Worm (Caenorhabditis elegans) whole organism, L1 larva: ENCODE data around the gene F49F1.11.

Experiments used
- ama-1 ChIP-seq: fragments of 150-350 bp; optimal IDR thresholded peaks from 2 replicates; lab custom pipeline; 2014
- ces-1 ChIP-seq: fragments of 150-350 bp; optimal IDR thresholded peaks from 2 replicates; lab custom pipeline; 2014; ENCODE audit warnings: missing biosample characterization, missing genetic modification reagents, missing genetic modification characterization
- egl-27 ChIP-seq, 2 experiments: fragments of 150-350 bp in 1 of 2; sonication (generic microtip); optimal IDR thresholded peaks; 3 replicates each; lab custom pipeline; 2017 to 2018; ENCODE audit warnings: missing biosample characterization in 2 of 2, missing genetic modification characterization in 2 of 2, missing genetic modification reagents in 2 of 2
- elt-3 ChIP-seq, 6 experiments: fragments of 150-350 bp in 1 of 6; sonication (generic microtip); optimal IDR thresholded peaks; 2 replicates each; lab custom pipeline; 2017 to 2018; ENCODE audit warnings: missing biosample characterization in 6 of 6, missing genetic modification characterization in 6 of 6, inconsistent platforms in 1 of 6
- fkh-8 ChIP-seq: sonication (generic microtip); optimal IDR thresholded peaks from 2 replicates; lab custom pipeline; 2016; ENCODE audit warnings: mild to moderate bottlenecking, missing genetic modification characterization, missing compliant biosample characterization
- lin-14 ChIP-seq: fragments of 200-800 bp; sonication (Bioruptor generic); optimal IDR thresholded peaks from 2 replicates; lab custom pipeline; 2018; ENCODE audit warnings: mild to moderate bottlenecking, missing genetic modification characterization, moderate library complexity, missing compliant biosample characterization
- nhr-28 ChIP-seq: fragments of 150-350 bp; optimal IDR thresholded peaks from 2 replicates; lab custom pipeline; 2014; ENCODE audit warnings: missing biosample characterization, missing genetic modification characterization
- pax-3 ChIP-seq: fragments of 200-800 bp; sonication (Bioruptor generic); optimal IDR thresholded peaks from 2 replicates; lab custom pipeline; 2018; ENCODE audit warnings: mild to moderate bottlenecking, missing genetic modification characterization, moderate library complexity, missing compliant biosample characterization
- snpc-4 ChIP-seq: fragments of 150-350 bp; optimal IDR thresholded peaks from 2 replicates; lab custom pipeline; 2014; ENCODE audit warnings: missing biosample characterization, missing genetic modification characterization
- unc-30 ChIP-seq: sonication (generic microtip); optimal IDR thresholded peaks from 2 replicates; lab custom pipeline; 2017; ENCODE audit warnings: missing biosample characterization, missing genetic modification characterization
- unc-62 ChIP-seq: fragments of 150-350 bp; optimal IDR thresholded peaks from 2 replicates; lab custom pipeline; 2014; ENCODE audit warnings: missing biosample characterization, missing genetic modification reagents, missing genetic modification characterization

- TF ChIP-seq nhr-28 (tag; lab: Kevin White, UChicago) (no peak), elt-3 (tag; optimal IDR thresholded peaks at IDR 0.05; lab: Kevin White, UChicago) (no peak), unc-30 (tag; lab: Kevin White, UChicago) (no peak), ces-1 (no peak), pax-3 (tag; lab: Kevin White, UChicago) (no peak), snpc-4 (tag; lab: Kevin White, UChicago) (no peak), lin-14 (GFP tag; lab: Kevin White, UChicago) (no peak), fkh-8 (tag; lab: Kevin White, UChicago) (no peak), egl-27 (tag; optimal IDR thresholded peaks at IDR 0.05; lab: Kevin White, UChicago) (no peak), unc-62 (GFP tag; lab: Kevin White, UChicago) (no peak), ama-1 (lab: Kevin White, UChicago) (no peak)
Observed at ce11 chrIV:4135744-4136143, 5.5 kb downstream of the F49F1.11 start, which contains the start of gene F49F1.17.
